Worm (Caenorhabditis elegans) whole organism, L1 larva: Measurements from ENCODE around the gene F44G4.1.

ENCODE experiments used
- fos-1 ChIP-seq: fragments of 150-350 bp; optimal IDR thresholded peaks from 2 replicates; lab custom pipeline; 2014; ENCODE audit warnings: missing biosample characterization, missing genetic modification characterization
- nhr-76 ChIP-seq: sonication (generic microtip); optimal IDR thresholded peaks from 2 replicates; lab custom pipeline; 2017; ENCODE audit warnings: missing biosample characterization, missing genetic modification characterization

DNA sequence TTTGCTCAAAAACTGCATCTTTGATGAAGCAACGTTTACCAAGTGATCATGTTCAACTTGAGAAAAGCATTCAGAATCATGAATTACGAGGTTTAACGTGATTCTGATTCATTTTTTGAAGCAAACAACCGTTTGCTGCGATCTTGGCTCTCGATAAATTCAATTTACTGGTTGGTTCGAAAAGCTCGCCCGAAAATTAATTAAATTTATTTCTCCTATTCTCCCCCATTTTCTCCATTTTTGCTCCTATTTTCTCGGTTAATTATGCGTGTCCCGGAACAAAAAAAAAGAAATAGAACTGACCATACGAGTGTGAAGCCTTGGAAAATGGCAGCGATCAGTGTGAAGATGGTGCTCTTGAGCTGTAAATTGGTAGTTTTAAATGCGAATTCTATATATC is 37.5 kb upstream of the F44G4.1 start:
- TF ChIP-seq fos-1 (tag; lab: Kevin White, UChicago) (no peak), nhr-76 (tag; lab: Kevin White, UChicago) (no peak)
